Worm (Caenorhabditis elegans) whole organism, L4 larva: ENCODE results near the gene F10D2.16.

Experiments used
- D1046.2 ChIP-seq: fragments of 200-800 bp; sonication (Bioruptor generic); IDR thresholded peaks from 2 replicates; pipeline ENCODE4 v1.3.6; 2022; ENCODE audit warnings: missing genetic modification characterization, missing compliant biosample characterization
- F44E2.7 ChIP-seq: fragments of 200-800 bp; sonication (Bioruptor generic); IDR thresholded peaks from 2 replicates; pipeline ENCODE4 v2.1.2; 2022; ENCODE audit warnings: missing genetic modification characterization, missing compliant biosample characterization
- T20F7.1 ChIP-seq: fragments of 200-800 bp; sonication (Bioruptor generic); optimal IDR thresholded peaks from 2 replicates; lab custom pipeline; 2018; ENCODE audit warnings: mild to moderate bottlenecking, missing genetic modification characterization, missing compliant biosample characterization
- Y5F2A.4 ChIP-seq: fragments of 200-800 bp; sonication (Bioruptor generic); optimal IDR thresholded peaks from 2 replicates; lab custom pipeline; 2018; ENCODE audit warnings: mild to moderate bottlenecking, missing genetic modification characterization, missing compliant biosample characterization
- Y75B8A.6 ChIP-seq: fragments of 200-800 bp; sonication (Bioruptor generic); IDR thresholded peaks from 2 replicates; pipeline ENCODE4 v1.3.6; 2022; ENCODE audit warnings: missing genetic modification reagents, missing genetic modification characterization, missing compliant biosample characterization
- ZK546.5 ChIP-seq, 2 experiments: sonication (generic microtip); optimal IDR thresholded peaks; 2 replicates each; lab custom pipeline; 2017; ENCODE audit warnings: missing biosample characterization in 2 of 2, missing genetic modification characterization in 2 of 2
- arid-1 ChIP-seq: fragments of 200-800 bp; sonication (Bioruptor generic); conservative IDR thresholded peaks from 2 replicates; pipeline ENCODE4 v1.3.6; 2022; ENCODE audit warnings: missing genetic modification reagents, missing genetic modification characterization, missing compliant biosample characterization
- ceh-44 ChIP-seq: fragments of 200-800 bp; sonication (Bioruptor generic); IDR thresholded peaks from 2 replicates; pipeline ENCODE4 v1.3.6; 2022; ENCODE audit warnings: missing genetic modification reagents, missing genetic modification characterization, missing compliant biosample characterization
- ceh-82 ChIP-seq: sonication (generic microtip); optimal IDR thresholded peaks from 2 replicates; lab custom pipeline; 2017; ENCODE audit warnings: missing biosample characterization, missing genetic modification characterization
- ces-1 ChIP-seq: fragments of 150-350 bp; sonication (generic microtip); optimal IDR thresholded peaks from 4 replicates; lab custom pipeline; 2014; ENCODE audit warnings: missing biosample characterization, missing genetic modification reagents, missing genetic modification characterization
- daf-8 ChIP-seq: fragments of 200-800 bp; sonication (Bioruptor generic); IDR thresholded peaks from 2 replicates; pipeline ENCODE4 v1.3.6; 2022; ENCODE audit warnings: missing genetic modification characterization, missing compliant biosample characterization
- dmd-8 ChIP-seq: fragments of 200-800 bp; sonication (Bioruptor generic); IDR thresholded peaks from 2 replicates; pipeline ENCODE4 v1.3.6; 2022; ENCODE audit warnings: missing genetic modification characterization, missing compliant biosample characterization
- duxl-1 ChIP-seq: sonication (generic microtip); optimal IDR thresholded peaks from 2 replicates; lab custom pipeline; 2016; ENCODE audit warnings: mild to moderate bottlenecking, missing genetic modification characterization, moderate library complexity, missing compliant biosample characterization; ENCODE audit not compliant: poor library complexity
- egl-27 ChIP-seq: sonication (generic microtip); optimal IDR thresholded peaks from 3 replicates; lab custom pipeline; 2017; ENCODE audit warnings: missing biosample characterization, missing genetic modification reagents, missing genetic modification characterization
- egl-43 ChIP-seq: fragments of 200-800 bp; sonication (Bioruptor generic); IDR thresholded peaks from 2 replicates; pipeline ENCODE4 v1.3.6; 2022; ENCODE audit warnings: missing genetic modification reagents, missing genetic modification characterization, missing compliant biosample characterization
- fkh-10 ChIP-seq: fragments of 150-350 bp; optimal IDR thresholded peaks from 2 replicates; lab custom pipeline; 2014; ENCODE audit warnings: missing biosample characterization, missing genetic modification reagents, missing genetic modification characterization
- fos-1 ChIP-seq: fragments of 150-350 bp; optimal IDR thresholded peaks from 2 replicates; lab custom pipeline; 2014; ENCODE audit warnings: missing biosample characterization, missing genetic modification characterization
- gei-8 ChIP-seq: fragments of 200-800 bp; sonication (Bioruptor generic); optimal IDR thresholded peaks from 2 replicates; lab custom pipeline; 2018; ENCODE audit warnings: mild to moderate bottlenecking, missing genetic modification characterization, missing compliant biosample characterization
- hlh-11 ChIP-seq: fragments of 200-800 bp; sonication (Bioruptor generic); optimal IDR thresholded peaks from 2 replicates; lab custom pipeline; 2018; ENCODE audit warnings: mild to moderate bottlenecking, missing genetic modification characterization, missing compliant biosample characterization
- hlh-30 ChIP-seq: sonication (generic microtip); optimal IDR thresholded peaks from 2 replicates; lab custom pipeline; 2017; ENCODE audit warnings: antibody characterized with exemption, mild to moderate bottlenecking, missing genetic modification characterization, missing compliant biosample characterization; ENCODE audit not compliant: insufficient read depth
- hmg-1.1 ChIP-seq: fragments of 200-800 bp; sonication (Bioruptor generic); IDR thresholded peaks from 2 replicates; pipeline ENCODE4 v1.3.6; 2022; ENCODE audit warnings: missing genetic modification reagents, missing genetic modification characterization, missing compliant biosample characterization
- jun-1 ChIP-seq: fragments of 150-350 bp; optimal IDR thresholded peaks from 2 replicates; lab custom pipeline; 2014; ENCODE audit warnings: missing biosample characterization, missing genetic modification reagents, missing genetic modification characterization
- lim-7 ChIP-seq: fragments of 200-800 bp; sonication (Bioruptor generic); IDR thresholded peaks from 2 replicates; pipeline ENCODE4 v1.3.6; 2022; ENCODE audit warnings: missing genetic modification characterization, missing compliant biosample characterization
- lin-13 ChIP-seq: fragments of 150-350 bp; optimal IDR thresholded peaks from 2 replicates; lab custom pipeline; 2014; ENCODE audit warnings: missing biosample characterization, missing genetic modification reagents, missing genetic modification characterization
- lin-15B ChIP-seq: fragments of 150-350 bp; sonication (generic microtip); optimal IDR thresholded peaks from 3 replicates; lab custom pipeline; 2014; ENCODE audit warnings: missing biosample characterization, missing genetic modification characterization
- lin-29 ChIP-seq: fragments of 200-800 bp; sonication (Bioruptor generic); IDR thresholded peaks from 2 replicates; pipeline ENCODE4 v1.3.6; 2022; ENCODE audit warnings: missing genetic modification reagents, missing genetic modification characterization, missing compliant biosample characterization
- lir-3 ChIP-seq: sonication (generic microtip); optimal IDR thresholded peaks from 2 replicates; lab custom pipeline; 2016; ENCODE audit warnings: mild to moderate bottlenecking, missing genetic modification characterization, missing compliant biosample characterization
- lsy-2 ChIP-seq, 2 experiments: fragments of 150-350 bp in 1 of 2; sonication (generic microtip) in 1 of 2; optimal IDR thresholded peaks; 2 replicates each; lab custom pipeline; 2014 to 2017; ENCODE audit warnings: missing biosample characterization in 2 of 2, missing genetic modification characterization in 2 of 2
- madf-9 ChIP-seq: fragments of 200-800 bp; sonication (Bioruptor generic); conservative IDR thresholded peaks from 2 replicates; pipeline ENCODE4 v1.3.6; 2022; ENCODE audit warnings: missing genetic modification reagents, missing genetic modification characterization, missing compliant biosample characterization
- mdt-29 ChIP-seq: fragments of 200-800 bp; sonication (Bioruptor generic); IDR thresholded peaks from 2 replicates; pipeline ENCODE4 v1.3.6; 2022; ENCODE audit warnings: missing genetic modification reagents, missing genetic modification characterization, missing compliant biosample characterization
- mep-1 ChIP-seq: fragments of 150-350 bp; sonication (generic microtip); optimal IDR thresholded peaks from 3 replicates; lab custom pipeline; 2014; ENCODE audit warnings: missing biosample characterization, missing genetic modification characterization
- mxl-2 ChIP-seq: fragments of 200-800 bp; sonication (Bioruptor generic); conservative IDR thresholded peaks from 2 replicates; pipeline ENCODE4 v1.3.6; 2022; ENCODE audit warnings: missing genetic modification reagents, missing genetic modification characterization, missing compliant biosample characterization
- mxl-3 ChIP-seq: fragments of 200-800 bp; sonication (Bioruptor generic); optimal IDR thresholded peaks from 2 replicates; lab custom pipeline; 2018; ENCODE audit warnings: mild to moderate bottlenecking, missing genetic modification characterization, missing compliant biosample characterization
- nhr-111 ChIP-seq: fragments of 200-800 bp; sonication (Bioruptor generic); optimal IDR thresholded peaks from 2 replicates; lab custom pipeline; 2018; ENCODE audit warnings: mild to moderate bottlenecking, missing genetic modification characterization, missing compliant biosample characterization
- nhr-25 ChIP-seq: sonication (generic microtip); optimal IDR thresholded peaks from 2 replicates; lab custom pipeline; 2017; ENCODE audit warnings: missing genetic modification characterization, mild to moderate bottlenecking, missing compliant biosample characterization, antibody characterized with exemption, moderate library complexity, borderline replicate concordance; ENCODE audit not compliant: insufficient read depth
- nhr-42 ChIP-seq: fragments of 200-800 bp; sonication (Bioruptor generic); IDR thresholded peaks from 2 replicates; pipeline ENCODE4 v1.3.6; 2022; ENCODE audit warnings: missing genetic modification characterization, missing compliant biosample characterization
- nhr-6 ChIP-seq: fragments of 150-350 bp; optimal IDR thresholded peaks from 2 replicates; lab custom pipeline; 2014; ENCODE audit warnings: missing biosample characterization, missing genetic modification characterization
- nhr-76 ChIP-seq: fragments of 150-350 bp; optimal IDR thresholded peaks from 2 replicates; lab custom pipeline; 2014; ENCODE audit warnings: missing biosample characterization, missing genetic modification characterization
- nhr-77 ChIP-seq: fragments of 150-350 bp; optimal IDR thresholded peaks from 2 replicates; lab custom pipeline; 2014; ENCODE audit warnings: missing biosample characterization, missing genetic modification characterization
- pha-4 ChIP-seq, 2 experiments: fragments of 150-350 bp in 1 of 2; fragments of 200-800 bp in 1 of 2; sonication (Bioruptor generic) in 1 of 2; IDR thresholded peaks in 1 of 2; optimal IDR thresholded peaks in 1 of 2; 2 replicates each; pipeline versions ENCODE4 v1.3.6 to Lab custom; 2014 to 2022; ENCODE audit warnings: missing genetic modification characterization in 2 of 2, missing genetic modification reagents in 2 of 2, missing biosample characterization in 1 of 2, missing compliant biosample characterization in 1 of 2
- php-3 ChIP-seq: fragments of 200-800 bp; sonication (Bioruptor generic); IDR thresholded peaks from 2 replicates; pipeline ENCODE4 v1.3.6; 2022; ENCODE audit warnings: missing genetic modification reagents, missing genetic modification characterization, missing compliant biosample characterization
- saeg-2 ChIP-seq: fragments of 200-800 bp; sonication (Bioruptor generic); IDR thresholded peaks from 2 replicates; pipeline ENCODE4 v1.3.6; 2022; ENCODE audit warnings: missing genetic modification reagents, missing genetic modification characterization, missing compliant biosample characterization
- snpc-4 ChIP-seq: fragments of 150-350 bp; optimal IDR thresholded peaks from 2 replicates; lab custom pipeline; 2014; ENCODE audit warnings: missing biosample characterization, missing genetic modification characterization
- spr-1 ChIP-seq: sonication (generic microtip); optimal IDR thresholded peaks from 2 replicates; lab custom pipeline; 2016; ENCODE audit warnings: mild to moderate bottlenecking, missing genetic modification characterization, missing compliant biosample characterization
- tra-1 ChIP-seq: fragments of 200-800 bp; sonication (Bioruptor generic); IDR thresholded peaks from 2 replicates; pipeline ENCODE4 v1.3.6; 2022; ENCODE audit warnings: missing genetic modification reagents, missing genetic modification characterization, missing compliant biosample characterization
- unc-130 ChIP-seq: sonication (generic microtip); optimal IDR thresholded peaks from 2 replicates; lab custom pipeline; 2016; ENCODE audit warnings: missing genetic modification reagents, missing genetic modification characterization, missing compliant biosample characterization
- unc-39 ChIP-seq: sonication (generic microtip); optimal IDR thresholded peaks from 2 replicates; lab custom pipeline; 2017; ENCODE audit warnings: missing biosample characterization, missing genetic modification characterization
- zfp-3 ChIP-seq: fragments of 200-800 bp; sonication (Bioruptor generic); conservative IDR thresholded peaks from 2 replicates; pipeline ENCODE4 v1.3.6; 2022; ENCODE audit warnings: missing genetic modification reagents, missing genetic modification characterization, missing compliant biosample characterization
- zip-11 ChIP-seq: fragments of 200-800 bp; sonication (Bioruptor generic); IDR thresholded peaks from 2 replicates; pipeline ENCODE4 v1.3.6; 2022; ENCODE audit warnings: missing genetic modification characterization, missing compliant biosample characterization
- ztf-7 ChIP-seq: fragments of 150-350 bp; optimal IDR thresholded peaks from 2 replicates; lab custom pipeline; 2014; ENCODE audit warnings: missing biosample characterization, missing genetic modification characterization

Gene F10D2.16

ce11 chrV:7095254-7095990 lies 38.6 kb upstream of the F10D2.16 start (continued):
- TF ChIP-seq egl-27 (tag; lab: Kevin White, UChicago) (no peak), ceh-44 (GFP tag; lab: Robert Waterston, UW) (no peak), zfp-3 (no peak), hlh-11 (tag; lab: Kevin White, UChicago) (peak; percentile 50), lim-7 (GFP tag; lab: Robert Waterston, UW) (no peak), ces-1 (GFP tag; lab: Kevin White, UChicago) (no peak), madf-9 (GFP tag; lab: Robert Waterston, UW) (no peak), lin-29 (GFP tag; lab: Robert Waterston, UW) (no peak), hlh-30 (peak; percentile 2), zip-11 (GFP tag; lab: Robert Waterston, UW) (no peak), lsy-2 (tag; optimal IDR thresholded peaks at IDR 0.05; lab: Kevin White, UChicago) (no peak), mdt-29 (no peak), jun-1 (tag; lab: Kevin White, UChicago) (no peak), duxl-1 (tag; lab: Kevin White, UChicago) (no peak), ZK546.5 (tag; optimal IDR thresholded peaks at IDR 0.05; lab: Kevin White, UChicago) (no peak), unc-130 (GFP tag; lab: Kevin White, UChicago) (no peak), lin-15B (tag; lab: Kevin White, UChicago) (no peak), ztf-7 (tag; lab: Kevin White, UChicago) (no peak), pha-4 (GFP tag; IDR thresholded peaks at IDR 0.05; lab: Robert Waterston, UW) (no peak), pha-4 (tag; optimal IDR thresholded peaks at IDR 0.05; lab: Kevin White, UChicago) (no peak), unc-39 (tag; lab: Kevin White, UChicago) (no peak), fkh-10 (no peak), nhr-77 (tag; lab: Kevin White, UChicago) (no peak), Y5F2A.4 (no peak), ceh-82 (tag; lab: Kevin White, UChicago) (no peak), F44E2.7 (no peak), D1046.2 (GFP tag; lab: Robert Waterston, UW) (no peak), nhr-76 (tag; lab: Kevin White, UChicago) (no peak), dmd-8 (GFP tag; lab: Robert Waterston, UW) (no peak), mep-1 (tag; lab: Kevin White, UChicago) (peak; percentile 25), tra-1 (GFP tag; lab: Robert Waterston, UW) (no peak), hmg-1.1 (GFP tag; lab: Robert Waterston, UW) (no peak), T20F7.1 (GFP tag; lab: Kevin White, UChicago) (no peak), lir-3 (tag; lab: Kevin White, UChicago) (no peak), gei-8 (GFP tag; lab: Kevin White, UChicago) (no peak), php-3 (GFP tag; lab: Robert Waterston, UW) (0 out of 2 replicates have a peak, but pooled peaks have one; percentile 30), snpc-4 (tag; lab: Kevin White, UChicago) (no peak), nhr-25 (no peak), mxl-3 (GFP tag; lab: Kevin White, UChicago) (no peak), arid-1 (GFP tag; lab: Robert Waterston, UW) (no peak), lin-13 (GFP tag; lab: Kevin White, UChicago) (no peak), saeg-2 (GFP tag; lab: Robert Waterston, UW) (no peak), Y75B8A.6 (GFP tag; lab: Robert Waterston, UW) (no peak), nhr-42 (no peak), nhr-6 (tag; lab: Kevin White, UChicago) (no peak), fos-1 (tag; lab: Kevin White, UChicago) (no peak), nhr-111 (GFP tag; lab: Kevin White, UChicago) (no peak), mxl-2 (GFP tag; lab: Robert Waterston, UW) (0 out of 2 replicates have a peak, but pooled peaks have one; percentile 44), egl-43 (GFP tag; lab: Robert Waterston, UW) (no peak), spr-1 (tag; lab: Kevin White, UChicago) (no peak), daf-8 (GFP tag; lab: Robert Waterston, UW) (no peak)
